Fruit fly (Drosophila melanogaster) whole organism, pupa: ENCODE measurements around the gene idc.

Source experiments
- CG10348 ChIP-seq: fragments of 200-800 bp; sonication (Bioruptor generic); IDR thresholded peaks from 2 replicates; pipeline ENCODE4 v1.3.6; 2022; ENCODE audit warnings: missing biosample characterization, missing genetic modification characterization
- CG12605 ChIP-seq: fragments of 200-800 bp; sonication (Bioruptor generic); IDR thresholded peaks from 2 replicates; pipeline ENCODE4 v1.3.6; 2022; ENCODE audit warnings: missing biosample characterization, missing genetic modification characterization
- CG13204 ChIP-seq: fragments of 200-800 bp; sonication (Bioruptor generic); optimal IDR thresholded peaks from 2 replicates; lab custom pipeline; 2018; ENCODE audit warnings: missing biosample characterization, mild to moderate bottlenecking, missing genetic modification characterization, moderate library complexity
- CG14655 ChIP-seq: fragments of 200-800 bp; sonication (Bioruptor generic); optimal IDR thresholded peaks from 3 replicates; lab custom pipeline; 2017; ENCODE audit warnings: mild to moderate bottlenecking, missing biosample characterization, missing genetic modification reagents, missing genetic modification characterization
- CG15710 ChIP-seq: fragments of 200-800 bp; sonication (Bioruptor generic); optimal IDR thresholded peaks from 2 replicates; lab custom pipeline; 2018; ENCODE audit warnings: missing biosample characterization, mild to moderate bottlenecking, missing genetic modification characterization, moderate library complexity
- CG17806 ChIP-seq: fragments of 200-800 bp; sonication (Bioruptor generic); optimal IDR thresholded peaks from 2 replicates; lab custom pipeline; 2018; ENCODE audit warnings: missing biosample characterization, mild to moderate bottlenecking, missing genetic modification characterization, moderate library complexity
- CG32121 ChIP-seq: fragments of 200-800 bp; sonication (Bioruptor generic); IDR thresholded peaks from 2 replicates; pipeline ENCODE4 v1.3.6; 2022; ENCODE audit warnings: missing biosample characterization, missing genetic modification characterization
- CG34367 ChIP-seq: fragments of 200-800 bp; sonication (Bioruptor generic); optimal IDR thresholded peaks from 2 replicates; lab custom pipeline; 2018; ENCODE audit warnings: missing biosample characterization, mild to moderate bottlenecking, missing genetic modification characterization
- CG4496 ChIP-seq: fragments of 200-800 bp; sonication (Bioruptor generic); IDR thresholded peaks from 3 replicates; pipeline ENCODE4 v1.3.6; 2022; ENCODE audit warnings: missing biosample characterization, missing genetic modification characterization
- CG8159 ChIP-seq: fragments of 200-800 bp; sonication (Bioruptor generic); optimal IDR thresholded peaks from 3 replicates; lab custom pipeline; 2018; ENCODE audit warnings: missing biosample characterization, mild to moderate bottlenecking, missing genetic modification characterization, moderate library complexity
- CG8301 ChIP-seq: fragments of 200-800 bp; sonication (Bioruptor generic); optimal IDR thresholded peaks from 2 replicates; lab custom pipeline; 2018; ENCODE audit warnings: missing biosample characterization, mild to moderate bottlenecking, missing genetic modification characterization
- CG9948 ChIP-seq: fragments of 200-800 bp; sonication (Bioruptor generic); optimal IDR thresholded peaks from 2 replicates; lab custom pipeline; 2018; ENCODE audit warnings: missing biosample characterization, mild to moderate bottlenecking, missing genetic modification characterization, moderate library complexity
- D1 ChIP-seq: fragments of 200-800 bp; sonication (Bioruptor generic); optimal IDR thresholded peaks from 2 replicates; lab custom pipeline; 2018; ENCODE audit warnings: missing biosample characterization, mild to moderate bottlenecking, missing genetic modification characterization, moderate library complexity
- EcR ChIP-seq: fragments of 200-800 bp; sonication (Bioruptor generic); optimal IDR thresholded peaks from 3 replicates; lab custom pipeline; 2019; ENCODE audit warnings: missing biosample characterization, missing genetic modification characterization, mild to moderate bottlenecking, moderate library complexity, missing genetic modification reagents
- Ets98B ChIP-seq: fragments of 200-800 bp; sonication (Bioruptor generic); IDR thresholded peaks from 2 replicates; pipeline ENCODE4 v1.3.6; 2022; ENCODE audit warnings: missing biosample characterization, missing genetic modification characterization
- Pif1A ChIP-seq: fragments of 200-800 bp; sonication (Bioruptor generic); optimal IDR thresholded peaks from 3 replicates; lab custom pipeline; 2016; ENCODE audit warnings: missing biosample characterization, missing genetic modification characterization
- Pif1B ChIP-seq: fragments of 200-800 bp; sonication (Bioruptor generic); optimal IDR thresholded peaks from 3 replicates; lab custom pipeline; 2016; ENCODE audit warnings: missing biosample characterization, missing genetic modification characterization
- fd96Ca ChIP-seq: fragments of 200-800 bp; sonication (Bioruptor generic); IDR thresholded peaks from 3 replicates; pipeline ENCODE4 v1.3.6; 2022; ENCODE audit warnings: missing biosample characterization, missing genetic modification characterization
- gl ChIP-seq: fragments of 200-800 bp; sonication (Bioruptor generic); optimal IDR thresholded peaks from 2 replicates; lab custom pipeline; 2018; ENCODE audit warnings: missing biosample characterization, mild to moderate bottlenecking, missing genetic modification characterization
- rn ChIP-seq: fragments of 200-800 bp; sonication (Bioruptor generic); IDR thresholded peaks from 2 replicates; pipeline ENCODE4 v1.3.6; 2022; ENCODE audit warnings: missing biosample characterization, missing genetic modification characterization

idc gene

dm6 chr3R:20058960-20059359 lies 27.3 kb downstream of the idc start:
- TF ChIP-seq CG13204 (GFP tag; lab: Kevin White, UChicago) = no peak
- no peak for TF ChIP-seq CG9948 (tag; lab: Kevin White, UChicago)
- TF ChIP-seq CG10348 = no peak
- no peak for TF ChIP-seq D1 (tag; lab: Kevin White, UChicago)

- no peak for TF ChIP-seq CG12605 (GFP tag; lab: Robert Waterston, UW)
- TF ChIP-seq CG8159 (tag; lab: Kevin White, UChicago) = no peak
- TF ChIP-seq CG32121 = no peak
- no peak for TF ChIP-seq CG13204 (GFP tag; lab: Kevin White, UChicago)
- TF ChIP-seq CG9948 (tag; lab: Kevin White, UChicago) = no peak
- no peak for TF ChIP-seq CG17806 (tag; lab: Kevin White, UChicago)
- TF ChIP-seq CG14655 (GFP tag; lab: Kevin White, UChicago) = no peak
- no peak for TF ChIP-seq Pif1A (GFP tag; lab: Kevin White, UChicago)
- no peak for TF ChIP-seq CG10348
Measured at dm6 chr3R:20059650-20060049, 28.0 kb downstream of the idc start, which contains the start of gene CG4390. Gene CG4390, minus strand, starts transcription at chr3R:20059750.

- TF ChIP-seq CG8301 (no peak), CG34367 (no peak), Ets98B (GFP tag; lab: Robert Waterston, UW) (no peak), CG4496 (GFP tag; lab: Robert Waterston, UW) (no peak), gl (tag; lab: Kevin White, UChicago) (no peak), CG14655 (GFP tag; lab: Kevin White, UChicago) (no peak), CG12605 (GFP tag; lab: Robert Waterston, UW) (no peak), CG13204 (GFP tag; lab: Kevin White, UChicago) (no peak), Pif1A (GFP tag; lab: Kevin White, UChicago) (no peak), CG32121 (no peak), rn (no peak), CG15710 (no peak), CG10348 (no peak), D1 (tag; lab: Kevin White, UChicago) (no peak), fd96Ca (GFP tag; lab: Robert Waterston, UW) (no peak)
Measured at dm6 chr3R:20066435-20066834, 34.8 kb downstream of the idc start.

- TF ChIP-seq CG13204 (GFP tag; lab: Kevin White, UChicago) (no peak), D1 (tag; lab: Kevin White, UChicago) (no peak), rn (no peak), Pif1B (GFP tag; lab: Kevin White, UChicago) (no peak), gl (tag; lab: Kevin White, UChicago) (no peak), EcR (GFP tag; lab: Kevin White, UChicago) (no peak), CG8159 (tag; lab: Kevin White, UChicago) (no peak), CG14655 (GFP tag; lab: Kevin White, UChicago) (no peak), fd96Ca (GFP tag; lab: Robert Waterston, UW) (no peak), CG12605 (GFP tag; lab: Robert Waterston, UW) (no peak), CG15710 (no peak), CG17806 (tag; lab: Kevin White, UChicago) (no peak), Pif1A (GFP tag; lab: Kevin White, UChicago) (no peak), CG9948 (tag; lab: Kevin White, UChicago) (no peak), Ets98B (GFP tag; lab: Robert Waterston, UW) (no peak)
- TF ChIP-seq, all 21 proteins: peak for 0
Measured at dm6 chr3R:20080205-20080604, 48.6 kb downstream of the idc start.

- TF ChIP-seq fd96Ca (GFP tag; lab: Robert Waterston, UW) (no peak), Pif1A (GFP tag; lab: Kevin White, UChicago) (no peak), CG10348 (no peak), CG15710 (no peak), Pif1B (GFP tag; lab: Kevin White, UChicago) (no peak), CG8301 (no peak), Ets98B (GFP tag; lab: Robert Waterston, UW) (no peak), CG34367 (no peak), EcR (GFP tag; lab: Kevin White, UChicago) (no peak), gl (tag; lab: Kevin White, UChicago) (no peak), D1 (tag; lab: Kevin White, UChicago) (no peak)
Measured at dm6 chr3R:20082350-20082749, 50.7 kb downstream of the idc start, which contains the start of gene Rh3. Gene Rh3, minus strand, starts transcription at chr3R:20082450.
